Worm (Caenorhabditis elegans): ENCODE data around the gene glb-27.

Gene glb-27

DNA sequence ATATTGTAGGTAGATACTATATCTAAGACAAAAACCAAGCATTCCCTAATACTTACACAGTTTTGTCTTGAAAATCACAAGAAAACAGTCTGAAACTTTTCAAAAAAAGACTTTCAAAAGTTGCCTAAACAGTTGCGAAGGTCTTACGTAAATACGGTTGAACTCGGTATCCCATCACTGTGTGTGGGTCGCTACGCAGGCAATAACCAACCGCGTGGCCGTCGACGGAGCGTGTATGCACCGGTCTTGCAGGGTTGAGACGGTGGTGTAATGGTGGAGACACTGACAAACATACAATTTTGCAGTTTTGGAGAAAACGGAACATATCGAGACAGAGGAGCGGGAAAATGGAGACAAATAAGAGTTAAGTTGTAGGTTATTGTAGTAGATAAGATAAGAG, 5.2 kb upstream of the glb-27 start, which contains the start of gene iff-2:
Gene iff-2 (minus strand): TSS at position 141 of the 400 bp plus-strand sequence.
- TF ChIP-seq hmg-4 (GFP tag; optimal IDR thresholded peaks at IDR 0.05) (peak; percentile 84), sea-1 (GFP tag; conservative IDR thresholded peaks at IDR 0.05) (peak; percentile 70), tbx-37 (GFP tag; conservative IDR thresholded peaks at IDR 0.05) (peak; percentile 35), aly-1 (tag; optimal IDR thresholded peaks at IDR 0.05) (peak; percentile 69), ets-7 (tag; optimal IDR thresholded peaks at IDR 0.05) (peak; percentile 8), ceh-36 (tag; optimal IDR thresholded peaks at IDR 0.05) (peak; percentile 9), pes-1 (GFP tag; IDR thresholded peaks at IDR 0.05) (no peak), tra-4 (tag; optimal IDR thresholded peaks at IDR 0.05) (peak; percentile 50), F13C5.2 (tag; optimal IDR thresholded peaks at IDR 0.05) (peak; percentile 95), tbx-11 (GFP tag; IDR thresholded peaks at IDR 0.05) (no peak), scrt-1 (GFP tag; IDR thresholded peaks at IDR 0.05) (0 out of 2 replicates have a peak, but pooled peaks have one; percentile 55), hnd-1 (tag; optimal IDR thresholded peaks at IDR 0.05) (no peak), ama-1 (optimal IDR thresholded peaks at IDR 0.05) (no peak), hmbx-1 (tag; optimal IDR thresholded peaks at IDR 0.05) (no peak), ceh-13 (GFP tag; optimal IDR thresholded peaks at IDR 0.05) (no peak), flt-1 (GFP tag; IDR thresholded peaks at IDR 0.05) (peak; percentile 57; the same call in 1 of the 2 replicates), B0310.2 (tag; optimal IDR thresholded peaks at IDR 0.05) (no peak)

DNA sequence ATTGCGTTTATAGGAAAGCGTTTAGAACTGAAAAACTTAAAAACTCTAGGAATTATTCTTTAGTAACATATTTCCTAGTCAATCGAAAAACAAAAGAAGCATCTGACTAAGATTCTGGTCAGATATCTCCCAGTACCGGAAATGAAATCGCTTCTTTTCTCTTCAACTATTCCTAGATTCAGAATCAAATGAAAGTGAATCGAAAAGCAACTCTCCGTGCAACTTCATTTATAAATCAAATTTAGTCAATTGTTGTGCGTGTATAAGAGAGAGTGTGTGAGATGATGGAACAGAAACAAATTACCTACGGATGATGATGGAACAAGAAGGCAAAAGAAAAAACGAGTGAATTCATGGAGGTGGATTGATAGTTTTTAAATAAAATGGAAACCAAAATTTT, 3.1 kb upstream of the glb-27 start:
- no peak for TF ChIP-seq B0310.2 (tag; optimal IDR thresholded peaks at IDR 0.05)
- no peak for TF ChIP-seq flt-1 (GFP tag; IDR thresholded peaks at IDR 0.05)
- no peak for TF ChIP-seq scrt-1 (GFP tag; IDR thresholded peaks at IDR 0.05)
- TF ChIP-seq tbx-11 (GFP tag; IDR thresholded peaks at IDR 0.05), result no peak
- TF ChIP-seq hmbx-1 (tag; optimal IDR thresholded peaks at IDR 0.05), result no peak
- TF ChIP-seq aly-1 (tag; optimal IDR thresholded peaks at IDR 0.05), result no peak
- TF ChIP-seq ets-7 (tag; optimal IDR thresholded peaks at IDR 0.05), result no peak
- no peak for TF ChIP-seq tbx-37 (GFP tag; conservative IDR thresholded peaks at IDR 0.05)
- TF ChIP-seq pes-1 (GFP tag; IDR thresholded peaks at IDR 0.05), result no peak
- no peak for TF ChIP-seq sea-1 (GFP tag; conservative IDR thresholded peaks at IDR 0.05)
- TF ChIP-seq ama-1 (optimal IDR thresholded peaks at IDR 0.05), result no peak

DNA sequence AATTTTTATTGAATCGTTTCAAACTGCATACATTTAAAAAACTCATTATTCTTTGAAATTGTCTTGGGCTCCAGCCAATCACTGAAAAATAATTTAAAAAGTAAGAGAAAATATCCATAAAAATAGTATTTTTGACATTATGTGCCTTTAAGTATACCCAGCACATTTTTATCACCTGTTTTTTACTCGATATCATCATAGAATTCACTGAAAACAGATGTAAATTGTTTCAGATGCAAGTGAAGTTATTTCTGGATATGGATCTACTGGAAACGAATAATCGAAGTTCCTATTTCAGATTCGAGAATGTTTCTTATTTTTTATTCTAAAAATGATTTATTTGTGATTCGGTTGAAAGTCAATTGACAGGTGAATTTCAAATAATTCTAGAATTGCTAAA, 1.5 kb downstream of the glb-27 start:
- no peak for TF ChIP-seq hmg-4 (GFP tag; optimal IDR thresholded peaks at IDR 0.05)
- TF ChIP-seq flt-1 (GFP tag; IDR thresholded peaks at IDR 0.05), result no peak
- TF ChIP-seq aly-1 (tag; optimal IDR thresholded peaks at IDR 0.05), result no peak
- TF ChIP-seq ceh-36 (tag; optimal IDR thresholded peaks at IDR 0.05), result no peak
- TF ChIP-seq B0310.2 (tag; optimal IDR thresholded peaks at IDR 0.05), result no peak
- TF ChIP-seq scrt-1 (GFP tag; IDR thresholded peaks at IDR 0.05), result no peak
- TF ChIP-seq hmbx-1 (tag; optimal IDR thresholded peaks at IDR 0.05), result no peak
- no peak for TF ChIP-seq ama-1 (optimal IDR thresholded peaks at IDR 0.05)
- no peak for TF ChIP-seq ceh-13 (GFP tag; optimal IDR thresholded peaks at IDR 0.05)
- TF ChIP-seq tbx-11 (GFP tag; IDR thresholded peaks at IDR 0.05), result no peak
- no peak for TF ChIP-seq F13C5.2 (tag; optimal IDR thresholded peaks at IDR 0.05)
- TF ChIP-seq pes-1 (GFP tag; IDR thresholded peaks at IDR 0.05), result no peak
- TF ChIP-seq ets-7 (tag; optimal IDR thresholded peaks at IDR 0.05), result no peak
- no peak for TF ChIP-seq tra-4 (tag; optimal IDR thresholded peaks at IDR 0.05)
- TF ChIP-seq sea-1 (GFP tag; conservative IDR thresholded peaks at IDR 0.05), result no peak
- no peak for TF ChIP-seq tbx-37 (GFP tag; conservative IDR thresholded peaks at IDR 0.05)
- TF ChIP-seq hnd-1 (tag; optimal IDR thresholded peaks at IDR 0.05), result no peak

DNA sequence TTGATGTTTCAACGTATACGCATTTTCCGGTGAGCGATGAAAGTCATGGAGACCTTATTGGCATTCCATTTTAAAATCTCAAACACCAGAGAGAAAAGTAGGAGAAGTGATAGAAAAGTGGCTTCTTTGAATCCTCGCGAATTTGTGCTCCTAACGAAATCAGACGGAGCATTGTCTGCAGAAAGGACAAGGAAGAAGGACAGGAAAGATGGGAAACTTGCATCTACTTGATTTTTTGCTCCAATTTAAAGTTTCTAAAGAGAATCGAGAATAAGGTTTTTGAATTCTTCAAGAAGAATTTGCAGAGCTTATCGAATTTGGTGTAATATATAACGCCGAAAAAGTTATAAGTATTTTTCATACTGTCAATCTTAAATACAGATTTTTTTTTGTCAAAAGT, 5.0 kb downstream of the glb-27 start:
- no peak for TF ChIP-seq scrt-1 (GFP tag; IDR thresholded peaks at IDR 0.05)

DNA sequence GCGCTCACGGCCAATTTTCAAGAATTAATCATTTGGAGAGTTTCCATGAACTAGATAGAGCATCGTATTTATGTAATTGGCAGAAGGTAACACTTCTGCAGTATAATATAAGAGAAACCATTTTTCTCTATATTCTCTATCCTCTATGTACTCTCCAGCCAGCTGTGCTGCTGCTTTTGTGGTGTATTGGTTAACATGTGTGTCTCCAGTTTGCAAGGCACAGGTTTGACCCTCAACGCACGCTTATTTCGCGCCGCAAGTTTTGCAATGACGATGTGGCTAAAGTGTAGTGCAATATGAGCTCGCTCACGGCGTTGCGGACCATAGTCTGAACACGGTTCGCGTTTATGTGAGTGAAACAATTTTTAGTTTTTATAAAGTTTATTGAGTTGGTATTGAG, 9.1 kb downstream of the glb-27 start:
- TF ChIP-seq B0310.2 (tag; optimal IDR thresholded peaks at IDR 0.05) (peak; percentile 81), scrt-1 (GFP tag; IDR thresholded peaks at IDR 0.05) (peak; percentile 92), F13C5.2 (tag; optimal IDR thresholded peaks at IDR 0.05) (peak; percentile 86), tra-4 (tag; optimal IDR thresholded peaks at IDR 0.05) (peak; percentile 70), tbx-11 (GFP tag; IDR thresholded peaks at IDR 0.05) (peak; percentile 91), ceh-36 (tag; optimal IDR thresholded peaks at IDR 0.05) (peak; percentile 90), flt-1 (GFP tag; IDR thresholded peaks at IDR 0.05) (peak; percentile 92), hmbx-1 (tag; optimal IDR thresholded peaks at IDR 0.05) (peak; percentile 77), pes-1 (GFP tag; IDR thresholded peaks at IDR 0.05) (peak; percentile 90), ama-1 (optimal IDR thresholded peaks at IDR 0.05) (no peak), hmg-4 (GFP tag; optimal IDR thresholded peaks at IDR 0.05) (peak; percentile 93), ceh-13 (GFP tag; optimal IDR thresholded peaks at IDR 0.05) (peak; percentile 76), aly-1 (tag; optimal IDR thresholded peaks at IDR 0.05) (peak; percentile 84), sea-1 (GFP tag; conservative IDR thresholded peaks at IDR 0.05) (peak; percentile 85), hnd-1 (tag; optimal IDR thresholded peaks at IDR 0.05) (peak; percentile 74), tbx-37 (GFP tag; conservative IDR thresholded peaks at IDR 0.05) (peak; percentile 82), ets-7 (tag; optimal IDR thresholded peaks at IDR 0.05) (peak; percentile 74)

DNA sequence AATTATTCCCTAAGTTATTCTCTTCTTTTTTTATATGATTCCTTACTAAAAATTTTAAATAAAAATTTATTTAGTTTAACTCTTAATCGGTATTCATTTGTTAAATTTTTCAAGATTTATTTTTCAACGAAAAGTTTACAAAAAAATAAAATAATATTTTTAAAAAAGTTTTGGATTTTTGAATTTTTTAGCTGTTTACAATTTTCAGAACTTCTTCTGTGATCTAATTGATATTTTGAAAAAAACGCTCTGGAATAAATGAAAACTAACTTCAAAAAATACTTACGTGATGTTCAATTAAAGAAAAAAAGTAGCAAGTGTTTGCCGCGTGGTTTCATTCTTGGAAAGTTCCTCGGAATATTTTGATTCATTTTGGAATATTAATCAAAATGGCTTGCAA, 10.8 kb downstream of the glb-27 start, which contains the start of gene decr-1.2:
Gene decr-1.2 (plus strand): TSS at position 301 of the 400 bp plus-strand sequence.
- no peak for TF ChIP-seq ets-7 (tag; optimal IDR thresholded peaks at IDR 0.05)

DNA sequence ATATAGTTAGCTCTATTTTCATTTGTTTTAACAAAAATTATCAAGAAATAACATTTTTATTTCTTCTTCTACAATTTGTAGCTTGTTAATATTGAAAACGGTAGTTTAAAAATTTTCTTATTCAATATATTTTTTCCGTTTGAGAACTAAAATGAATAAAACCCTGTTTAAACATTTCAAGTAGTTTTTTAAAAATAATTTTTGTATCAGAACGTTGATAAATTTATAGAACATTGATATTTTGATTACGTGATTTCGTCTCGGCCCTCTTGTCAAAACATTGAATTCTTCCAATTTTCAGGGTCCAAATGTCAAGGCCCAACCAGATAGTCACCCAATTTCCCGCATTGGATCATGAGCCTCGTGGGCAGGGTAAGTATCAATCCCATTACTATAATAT, 15.7 kb downstream of the glb-27 start, which contains the start of gene pqn-73:
Gene pqn-73 (plus strand): TSS at position 301 of the 400 bp plus-strand sequence.
- no peak for TF ChIP-seq ceh-36 (tag; optimal IDR thresholded peaks at IDR 0.05)
- no peak for TF ChIP-seq B0310.2 (tag; optimal IDR thresholded peaks at IDR 0.05)
- no peak for TF ChIP-seq ceh-13 (GFP tag; optimal IDR thresholded peaks at IDR 0.05)
- TF ChIP-seq sea-1 (GFP tag; conservative IDR thresholded peaks at IDR 0.05), result no peak
- TF ChIP-seq scrt-1 (GFP tag; IDR thresholded peaks at IDR 0.05), result no peak
- TF ChIP-seq tbx-11 (GFP tag; IDR thresholded peaks at IDR 0.05), result no peak
- TF ChIP-seq pes-1 (GFP tag; IDR thresholded peaks at IDR 0.05), result no peak
- no peak for TF ChIP-seq ets-7 (tag; optimal IDR thresholded peaks at IDR 0.05)
- no peak for TF ChIP-seq ama-1 (optimal IDR thresholded peaks at IDR 0.05)
- no peak for TF ChIP-seq F13C5.2 (tag; optimal IDR thresholded peaks at IDR 0.05)
- no peak for TF ChIP-seq hmg-4 (GFP tag; optimal IDR thresholded peaks at IDR 0.05)
- TF ChIP-seq tbx-37 (GFP tag; conservative IDR thresholded peaks at IDR 0.05), result no peak
- TF ChIP-seq hmbx-1 (tag; optimal IDR thresholded peaks at IDR 0.05), result no peak
- TF ChIP-seq aly-1 (tag; optimal IDR thresholded peaks at IDR 0.05), result no peak
- no peak for TF ChIP-seq hnd-1 (tag; optimal IDR thresholded peaks at IDR 0.05)
- no peak for TF ChIP-seq tra-4 (tag; optimal IDR thresholded peaks at IDR 0.05)
- TF ChIP-seq flt-1 (GFP tag; IDR thresholded peaks at IDR 0.05), result no peak

Data from whole organism, early embryonic.